Worm (Caenorhabditis elegans): ENCODE measurements around the gene C45H4.18.

DNA sequence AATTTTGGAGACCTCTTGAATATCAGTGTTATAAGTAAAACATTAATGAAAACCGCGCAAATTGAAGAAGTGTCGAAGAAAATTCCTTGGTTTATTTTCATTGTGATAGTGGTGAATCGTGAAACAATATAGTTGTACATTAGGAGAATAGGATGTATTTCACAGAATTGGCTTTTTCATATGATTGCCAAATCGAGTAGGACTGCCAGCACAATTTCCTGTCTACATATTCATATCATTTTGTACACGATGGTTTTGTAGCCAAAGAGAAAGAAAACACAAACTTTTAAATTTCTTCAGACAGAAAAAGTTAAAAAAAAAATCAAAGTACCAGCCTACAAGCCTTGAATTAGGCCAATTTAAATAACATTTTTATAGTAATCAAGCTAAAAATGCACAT, 11.6 kb upstream of the C45H4.18 start, which contains the start of gene str-255:
- TF ChIP-seq nhr-90 (tag; optimal IDR thresholded peaks at IDR 0.05; ENCODE audit: poor library complexity) (no peak), nhr-11 (tag; optimal IDR thresholded peaks at IDR 0.05) (no peak), blmp-1 (tag; optimal IDR thresholded peaks at IDR 0.05) (no peak), hlh-4 (tag; optimal IDR thresholded peaks at IDR 0.05) (no peak), nhr-77 (tag; optimal IDR thresholded peaks at IDR 0.05) (no peak), lin-39 (tag; optimal IDR thresholded peaks at IDR 0.05) (no peak), sptf-1 (tag; optimal IDR thresholded peaks at IDR 0.05) (no peak)
